Worm (Caenorhabditis elegans) whole organism, L2 larva: Measurements from ENCODE around the gene gta-1.

Experiments
- Y55F3AM.14 ChIP-seq: fragments of 200-800 bp; sonication (Bioruptor generic); optimal IDR thresholded peaks from 2 replicates; lab custom pipeline; 2018; ENCODE audit warnings: mild to moderate bottlenecking, missing genetic modification characterization, missing compliant biosample characterization
- dmd-4 ChIP-seq: sonication (generic microtip); optimal IDR thresholded peaks from 2 replicates; lab custom pipeline; 2017; ENCODE audit warnings: missing biosample characterization, missing genetic modification characterization
- nhr-237 ChIP-seq: fragments of 150-350 bp; optimal IDR thresholded peaks from 2 replicates; lab custom pipeline; 2014; ENCODE audit warnings: missing biosample characterization, missing genetic modification characterization
- nhr-25 ChIP-seq: fragments of 150-350 bp; sonication (generic microtip); optimal IDR thresholded peaks from 3 replicates; lab custom pipeline; 2014; ENCODE audit warnings: missing biosample characterization, missing genetic modification characterization
- snpc-4 ChIP-seq: fragments of 150-350 bp; optimal IDR thresholded peaks from 2 replicates; lab custom pipeline; 2014; ENCODE audit warnings: missing biosample characterization, missing genetic modification characterization
- unc-62 ChIP-seq: fragments of 150-350 bp; optimal IDR thresholded peaks from 2 replicates; lab custom pipeline; 2014; ENCODE audit warnings: missing biosample characterization, missing genetic modification reagents, missing genetic modification characterization

ce11 chrIV:10197317-10197867 lies 16.9 kb downstream of the gta-1 start, which contains the start of gene gon-4:
- no peak for TF ChIP-seq nhr-237 (tag; lab: Kevin White, UChicago)
- no peak for TF ChIP-seq nhr-25 (tag; lab: Kevin White, UChicago)
- no peak for TF ChIP-seq snpc-4 (tag; lab: Kevin White, UChicago)
- no peak for TF ChIP-seq Y55F3AM.14 (GFP tag; lab: Kevin White, UChicago)
- no peak for TF ChIP-seq dmd-4
- TF ChIP-seq unc-62 (GFP tag; lab: Kevin White, UChicago) = no peak
